Worm (Caenorhabditis elegans): ENCODE data around the gene ttc-39B.

- TF ChIP-seq nhr-76 (tag; optimal IDR thresholded peaks at IDR 0.05) = no peak
- TF ChIP-seq mab-5 (tag; optimal IDR thresholded peaks at IDR 0.05) = no peak
- TF ChIP-seq sem-2 (GFP tag; optimal IDR thresholded peaks at IDR 0.05) = no peak
- no peak for TF ChIP-seq unc-62 (GFP tag; optimal IDR thresholded peaks at IDR 0.05)
- no peak for TF ChIP-seq ham-2 (GFP tag; optimal IDR thresholded peaks at IDR 0.05)
Observed at ce11 chrII:6327317-6327716, 6.5 kb downstream of the ttc-39B start.

Data from whole organism, mixed stage, embryonic.